Worm (Caenorhabditis elegans) whole organism, L2 larva: ENCODE measurements around the gene F56C3.3.
A peak's percentile ranks its signal among the peaks of the same experiment; 100 is the strongest.

ENCODE experiments used
- C34F6.9 ChIP-seq: fragments of 150-350 bp; optimal IDR thresholded peaks from 2 replicates; lab custom pipeline; 2014; ENCODE audit warnings: missing biosample characterization, missing genetic modification characterization
- F13H6.1 ChIP-seq: sonication (generic microtip); optimal IDR thresholded peaks from 2 replicates; lab custom pipeline; 2016; ENCODE audit warnings: missing genetic modification characterization, missing compliant biosample characterization
- R02D3.7 ChIP-seq: fragments of 150-350 bp; optimal IDR thresholded peaks from 2 replicates; lab custom pipeline; 2014; ENCODE audit warnings: missing biosample characterization, missing genetic modification characterization
- Y55F3AM.14 ChIP-seq: fragments of 200-800 bp; sonication (Bioruptor generic); optimal IDR thresholded peaks from 2 replicates; lab custom pipeline; 2018; ENCODE audit warnings: mild to moderate bottlenecking, missing genetic modification characterization, missing compliant biosample characterization
- ZK546.5 ChIP-seq: sonication (generic microtip); optimal IDR thresholded peaks from 2 replicates; lab custom pipeline; 2017; ENCODE audit warnings: missing biosample characterization, missing genetic modification characterization
- alr-1 ChIP-seq: fragments of 150-350 bp; optimal IDR thresholded peaks from 2 replicates; lab custom pipeline; 2014; ENCODE audit warnings: missing biosample characterization, missing genetic modification characterization
- aly-2 ChIP-seq: fragments of 150-350 bp; optimal IDR thresholded peaks from 2 replicates; lab custom pipeline; 2014; ENCODE audit warnings: missing biosample characterization, missing genetic modification characterization
- ama-1 ChIP-seq: fragments of 150-350 bp; optimal IDR thresholded peaks from 2 replicates; lab custom pipeline; 2018; ENCODE audit warnings: inconsistent platforms
- blmp-1 ChIP-seq: sonication (generic microtip); optimal IDR thresholded peaks from 2 replicates; lab custom pipeline; 2017; ENCODE audit warnings: missing genetic modification characterization, mild to moderate bottlenecking, missing compliant biosample characterization, antibody characterized with exemption, moderate library complexity; ENCODE audit not compliant: insufficient read depth
- ceh-16 ChIP-seq: fragments of 150-350 bp; optimal IDR thresholded peaks from 2 replicates; lab custom pipeline; 2014; ENCODE audit warnings: missing biosample characterization, missing genetic modification characterization
- ceh-82 ChIP-seq: fragments of 150-350 bp; optimal IDR thresholded peaks from 2 replicates; lab custom pipeline; 2014; ENCODE audit warnings: missing biosample characterization, missing genetic modification characterization
- crh-2 ChIP-seq: sonication (generic microtip); optimal IDR thresholded peaks from 2 replicates; lab custom pipeline; 2017; ENCODE audit warnings: missing biosample characterization, missing genetic modification characterization
- dmd-4 ChIP-seq: sonication (generic microtip); optimal IDR thresholded peaks from 2 replicates; lab custom pipeline; 2017; ENCODE audit warnings: missing biosample characterization, missing genetic modification characterization
- egl-27 ChIP-seq: sonication (generic microtip); optimal IDR thresholded peaks from 3 replicates; lab custom pipeline; 2017; ENCODE audit warnings: missing biosample characterization, missing genetic modification reagents, missing genetic modification characterization
- elt-1 ChIP-seq: fragments of 150-350 bp; optimal IDR thresholded peaks from 2 replicates; lab custom pipeline; 2014; ENCODE audit warnings: missing biosample characterization, missing genetic modification characterization
- elt-3 ChIP-seq: sonication (generic microtip); optimal IDR thresholded peaks from 2 replicates; lab custom pipeline; 2017; ENCODE audit warnings: missing biosample characterization, missing genetic modification characterization
- fos-1 ChIP-seq: fragments of 150-350 bp; optimal IDR thresholded peaks from 2 replicates; lab custom pipeline; 2014; ENCODE audit warnings: missing biosample characterization, missing genetic modification characterization
- gmeb-1 ChIP-seq: fragments of 150-350 bp; optimal IDR thresholded peaks from 2 replicates; lab custom pipeline; 2014; ENCODE audit warnings: missing biosample characterization, missing genetic modification characterization
- lin-11 ChIP-seq: fragments of 150-350 bp; sonication (generic microtip); optimal IDR thresholded peaks from 2 replicates; lab custom pipeline; 2014; ENCODE audit warnings: missing biosample characterization, missing genetic modification characterization, inconsistent platforms, mixed read lengths
- lin-13 ChIP-seq: fragments of 150-350 bp; optimal IDR thresholded peaks from 2 replicates; lab custom pipeline; 2014; ENCODE audit warnings: missing biosample characterization, missing genetic modification reagents, missing genetic modification characterization
- lin-39 ChIP-seq: fragments of 150-350 bp; optimal IDR thresholded peaks from 2 replicates; lab custom pipeline; 2014; ENCODE audit warnings: missing biosample characterization, missing genetic modification reagents, missing genetic modification characterization
- lsy-2 ChIP-seq, 2 experiments: fragments of 150-350 bp in 1 of 2; sonication (generic microtip) in 1 of 2; optimal IDR thresholded peaks; 2 replicates each; lab custom pipeline; 2014 to 2017; ENCODE audit warnings: missing biosample characterization in 2 of 2, missing genetic modification characterization in 2 of 2
- mab-5 ChIP-seq: fragments of 150-350 bp; optimal IDR thresholded peaks from 2 replicates; lab custom pipeline; 2014; ENCODE audit warnings: missing biosample characterization, missing genetic modification characterization
- mbf-1 ChIP-seq: sonication (generic microtip); optimal IDR thresholded peaks from 2 replicates; lab custom pipeline; 2017; ENCODE audit warnings: missing biosample characterization, missing genetic modification characterization
- mdl-1 ChIP-seq, 2 experiments: fragments of 150-350 bp in 1 of 2; sonication (generic microtip) in 1 of 2; optimal IDR thresholded peaks; 2 replicates each; lab custom pipeline; 2017; ENCODE audit warnings: missing biosample characterization in 2 of 2, missing genetic modification characterization in 2 of 2
- nhr-10 ChIP-seq: sonication (generic microtip); optimal IDR thresholded peaks from 2 replicates; lab custom pipeline; 2017; ENCODE audit warnings: missing biosample characterization, missing genetic modification characterization
- nhr-11 ChIP-seq: fragments of 150-350 bp; optimal IDR thresholded peaks from 2 replicates; lab custom pipeline; 2014; ENCODE audit warnings: missing biosample characterization, missing genetic modification characterization
- nhr-12 ChIP-seq: fragments of 150-350 bp; optimal IDR thresholded peaks from 2 replicates; lab custom pipeline; 2014; ENCODE audit warnings: missing biosample characterization, missing genetic modification characterization
- nhr-129 ChIP-seq: fragments of 150-350 bp; optimal IDR thresholded peaks from 2 replicates; lab custom pipeline; 2014; ENCODE audit warnings: missing biosample characterization, missing genetic modification characterization
- nhr-21 ChIP-seq: fragments of 150-350 bp; optimal IDR thresholded peaks from 2 replicates; lab custom pipeline; 2014; ENCODE audit warnings: missing biosample characterization, missing genetic modification characterization
- nhr-23 ChIP-seq: fragments of 150-350 bp; optimal IDR thresholded peaks from 2 replicates; lab custom pipeline; 2014; ENCODE audit warnings: missing biosample characterization, missing genetic modification reagents, missing genetic modification characterization
- nhr-237 ChIP-seq: fragments of 150-350 bp; optimal IDR thresholded peaks from 2 replicates; lab custom pipeline; 2014; ENCODE audit warnings: missing biosample characterization, missing genetic modification characterization
- nhr-25 ChIP-seq: fragments of 150-350 bp; sonication (generic microtip); optimal IDR thresholded peaks from 3 replicates; lab custom pipeline; 2014; ENCODE audit warnings: missing biosample characterization, missing genetic modification characterization
- nhr-6 ChIP-seq: fragments of 150-350 bp; optimal IDR thresholded peaks from 2 replicates; lab custom pipeline; 2014; ENCODE audit warnings: missing biosample characterization, missing genetic modification characterization
- nhr-77 ChIP-seq: fragments of 150-350 bp; optimal IDR thresholded peaks from 2 replicates; lab custom pipeline; 2014; ENCODE audit warnings: missing biosample characterization, missing genetic modification characterization
- peb-1 ChIP-seq: fragments of 150-350 bp; optimal IDR thresholded peaks from 2 replicates; lab custom pipeline; 2014; ENCODE audit warnings: missing biosample characterization, missing genetic modification characterization
- sem-4 ChIP-seq: fragments of 150-350 bp; optimal IDR thresholded peaks from 2 replicates; lab custom pipeline; 2014; ENCODE audit warnings: missing biosample characterization, missing genetic modification reagents, missing genetic modification characterization
- skn-1 ChIP-seq: sonication (generic microtip); optimal IDR thresholded peaks from 2 replicates; lab custom pipeline; 2017; ENCODE audit warnings: missing biosample characterization, missing genetic modification characterization
- sma-3 ChIP-seq: sonication (generic microtip); optimal IDR thresholded peaks from 2 replicates; lab custom pipeline; 2016; ENCODE audit warnings: missing genetic modification reagents, missing genetic modification characterization, missing compliant biosample characterization
- sma-9 ChIP-seq, 2 experiments: fragments of 150-350 bp in 1 of 2; sonication (generic microtip) in 1 of 2; optimal IDR thresholded peaks; 2 replicates each; lab custom pipeline; 2014 to 2016; ENCODE audit warnings: missing genetic modification characterization in 2 of 2, mild to moderate bottlenecking in 1 of 2, missing biosample characterization in 1 of 2, missing compliant biosample characterization in 1 of 2, missing genetic modification reagents in 1 of 2, moderate library complexity in 1 of 2
- snpc-4 ChIP-seq: fragments of 150-350 bp; optimal IDR thresholded peaks from 2 replicates; lab custom pipeline; 2014; ENCODE audit warnings: missing biosample characterization, missing genetic modification characterization
- unc-39 ChIP-seq: fragments of 150-350 bp; optimal IDR thresholded peaks from 2 replicates; lab custom pipeline; 2014; ENCODE audit warnings: missing biosample characterization, missing genetic modification characterization
- unc-55 ChIP-seq: fragments of 150-350 bp; sonication (generic microtip); optimal IDR thresholded peaks from 3 replicates; lab custom pipeline; 2014; ENCODE audit warnings: missing biosample characterization, missing genetic modification reagents, missing genetic modification characterization
- unc-62 ChIP-seq: fragments of 150-350 bp; optimal IDR thresholded peaks from 2 replicates; lab custom pipeline; 2014; ENCODE audit warnings: missing biosample characterization, missing genetic modification reagents, missing genetic modification characterization
- zag-1 ChIP-seq: fragments of 150-350 bp; optimal IDR thresholded peaks from 2 replicates; lab custom pipeline; 2014; ENCODE audit warnings: missing biosample characterization, missing genetic modification characterization
- ztf-1 ChIP-seq: fragments of 200-800 bp; sonication (Bioruptor generic); conservative IDR thresholded peaks from 2 replicates; pipeline ENCODE4 v1.3.6; 2022; ENCODE audit warnings: missing genetic modification characterization, missing compliant biosample characterization
- ztf-11 ChIP-seq: sonication (generic microtip); optimal IDR thresholded peaks from 2 replicates; lab custom pipeline; 2017; ENCODE audit warnings: missing biosample characterization, missing genetic modification characterization
- ztf-4 ChIP-seq: fragments of 150-350 bp; optimal IDR thresholded peaks from 2 replicates; lab custom pipeline; 2014; ENCODE audit warnings: missing biosample characterization, missing genetic modification characterization

F56C3.3 gene

ce11 chrX:1321044-1321443, 37.2 kb downstream of the F56C3.3 start, which contains the start of gene pdk-1:
Gene pdk-1 (plus strand): TSS chrX:1321344.
- TF ChIP-seq crh-2 (tag; lab: Kevin White, UChicago) = no peak
- no peak for TF ChIP-seq blmp-1 (tag; lab: Kevin White, UChicago)
- TF ChIP-seq dmd-4 (tag; lab: Kevin White, UChicago) = no peak
- no peak for TF ChIP-seq unc-39 (tag; lab: Kevin White, UChicago)
- TF ChIP-seq lin-13 (GFP tag; lab: Kevin White, UChicago) = no peak
- no peak for TF ChIP-seq nhr-237 (tag; lab: Kevin White, UChicago)
- TF ChIP-seq aly-2 = no peak
- no peak for TF ChIP-seq ama-1 (lab: Kevin White, UChicago)
- TF ChIP-seq C34F6.9 (tag; lab: Kevin White, UChicago) = no peak
- no peak for TF ChIP-seq ztf-1
- TF ChIP-seq sma-3 (GFP tag; lab: Kevin White, UChicago) = no peak
- TF ChIP-seq Y55F3AM.14 = no peak
- TF ChIP-seq ceh-82 (tag; lab: Kevin White, UChicago) = no peak
- TF ChIP-seq nhr-11 = no peak
- no peak for TF ChIP-seq ZK546.5 (tag; lab: Kevin White, UChicago)

ce11 chrX:1319708-1320107, 38.5 kb downstream of the F56C3.3 start:
- no peak for TF ChIP-seq nhr-77 (tag; lab: Kevin White, UChicago)
- peak; percentile 80 for TF ChIP-seq nhr-129 (tag; lab: Kevin White, UChicago)
- TF ChIP-seq nhr-12 = no peak
- peak; percentile 3 for TF ChIP-seq zag-1 (tag; lab: Kevin White, UChicago)
- no peak for TF ChIP-seq lin-13 (GFP tag; lab: Kevin White, UChicago)
- peak; percentile 51 for TF ChIP-seq crh-2 (tag; lab: Kevin White, UChicago)
- peak; percentile 38 for TF ChIP-seq nhr-21
- no peak for TF ChIP-seq nhr-23 (tag; lab: Kevin White, UChicago)
- no peak for TF ChIP-seq elt-3 (tag; lab: Kevin White, UChicago)
- TF ChIP-seq skn-1 = no peak
- no peak for TF ChIP-seq ztf-11 (tag; lab: Kevin White, UChicago)
- TF ChIP-seq R02D3.7 (tag; lab: Kevin White, UChicago) = no peak
- TF ChIP-seq ceh-16 (tag; lab: Kevin White, UChicago) = peak; percentile 26
- TF ChIP-seq aly-2 = no peak
- TF ChIP-seq sma-9 (GFP tag; optimal IDR thresholded peaks at IDR 0.05; lab: Kevin White, UChicago) = peak; percentile 52
- TF ChIP-seq sma-9 (tag; optimal IDR thresholded peaks at IDR 0.05; lab: Kevin White, UChicago) = no peak
- peak; percentile 44 to 71 for TF ChIP-seq mdl-1 (tag; optimal IDR thresholded peaks at IDR 0.05; lab: Kevin White, UChicago)
- peak in 1 of 2 experiments; percentile 28 for TF ChIP-seq lsy-2 (tag; optimal IDR thresholded peaks at IDR 0.05; lab: Kevin White, UChicago)
- no peak for TF ChIP-seq elt-1 (tag; lab: Kevin White, UChicago)
- no peak for TF ChIP-seq mab-5 (tag; lab: Kevin White, UChicago)
- no peak for TF ChIP-seq unc-39 (tag; lab: Kevin White, UChicago)
- TF ChIP-seq nhr-6 (tag; lab: Kevin White, UChicago) = no peak
- peak; percentile 57 for TF ChIP-seq unc-55 (GFP tag; lab: Kevin White, UChicago)
- no peak for TF ChIP-seq unc-62 (GFP tag; lab: Kevin White, UChicago)
- no peak for TF ChIP-seq nhr-11
- TF ChIP-seq alr-1 (tag; lab: Kevin White, UChicago) = no peak
- no peak for TF ChIP-seq snpc-4 (tag; lab: Kevin White, UChicago)
- TF ChIP-seq ztf-1 = no peak
- TF ChIP-seq nhr-25 = no peak
- no peak for TF ChIP-seq nhr-237 (tag; lab: Kevin White, UChicago)
- no peak for TF ChIP-seq ceh-82 (tag; lab: Kevin White, UChicago)
- no peak for TF ChIP-seq sem-4 (tag; lab: Kevin White, UChicago)
- no peak for TF ChIP-seq lin-39 (tag; lab: Kevin White, UChicago)
- no peak for TF ChIP-seq nhr-10
- TF ChIP-seq sma-3 (GFP tag; lab: Kevin White, UChicago) = peak; percentile 63
- TF ChIP-seq ZK546.5 (tag; lab: Kevin White, UChicago) = no peak
- TF ChIP-seq ztf-4 (tag; lab: Kevin White, UChicago) = no peak
- TF ChIP-seq egl-27 (tag; lab: Kevin White, UChicago) = no peak
- TF ChIP-seq C34F6.9 (tag; lab: Kevin White, UChicago) = peak; percentile 25
- peak; percentile 27 for TF ChIP-seq fos-1 (tag; lab: Kevin White, UChicago)
- TF ChIP-seq ama-1 (lab: Kevin White, UChicago) = no peak
- TF ChIP-seq peb-1 (tag; lab: Kevin White, UChicago) = no peak
- no peak for TF ChIP-seq lin-11 (tag; lab: Kevin White, UChicago)
- peak; percentile 17 for TF ChIP-seq gmeb-1
- no peak for TF ChIP-seq dmd-4 (tag; lab: Kevin White, UChicago)
- TF ChIP-seq mbf-1 = no peak
- TF ChIP-seq Y55F3AM.14 = peak; percentile 55
- TF ChIP-seq blmp-1 (tag; lab: Kevin White, UChicago) = no peak
- TF ChIP-seq F13H6.1 (tag; lab: Kevin White, UChicago) = peak; percentile 88
